Worm (Caenorhabditis elegans) whole organism, mixed stage, embryonic: ENCODE data around the gene lag-2.

Experiments used
- ceh-43 ChIP-seq: fragments of 200-800 bp; sonication (Bioruptor generic); optimal IDR thresholded peaks from 2 replicates; lab custom pipeline; 2018; ENCODE audit warnings: mild to moderate bottlenecking, missing genetic modification characterization, moderate library complexity, missing compliant biosample characterization
- elt-3 ChIP-seq: fragments of 150-350 bp; optimal IDR thresholded peaks from 2 replicates; lab custom pipeline; 2014; ENCODE audit warnings: missing biosample characterization, missing genetic modification characterization
- lin-32 ChIP-seq: fragments of 200-800 bp; sonication (Bioruptor generic); optimal IDR thresholded peaks from 2 replicates; lab custom pipeline; 2018; ENCODE audit warnings: mild to moderate bottlenecking, missing genetic modification characterization, missing compliant biosample characterization
- lsy-2 ChIP-seq: fragments of 150-350 bp; optimal IDR thresholded peaks from 2 replicates; lab custom pipeline; 2014; ENCODE audit warnings: missing biosample characterization, missing genetic modification characterization
- nhr-76 ChIP-seq: sonication (generic microtip); optimal IDR thresholded peaks from 2 replicates; lab custom pipeline; 2017; ENCODE audit warnings: missing biosample characterization, missing genetic modification characterization
- pha-4 ChIP-seq: fragments of 150-350 bp; optimal IDR thresholded peaks from 2 replicates; lab custom pipeline; 2018; ENCODE audit warnings: missing biosample characterization, missing genetic modification reagents, missing genetic modification characterization
- unc-39 ChIP-seq: fragments of 150-350 bp; optimal IDR thresholded peaks from 2 replicates; lab custom pipeline; 2014; ENCODE audit warnings: missing biosample characterization, missing genetic modification characterization

ce11 chrV:3204433-3204832 is 16.3 kb downstream of the lag-2 start:
- no peak for TF ChIP-seq nhr-76 (tag; lab: Kevin White, UChicago)
- no peak for TF ChIP-seq pha-4
- TF ChIP-seq unc-39 (tag; lab: Kevin White, UChicago) = no peak
- no peak for TF ChIP-seq ceh-43 (GFP tag; lab: Kevin White, UChicago)
- no peak for TF ChIP-seq elt-3 (tag; lab: Kevin White, UChicago)
- no peak for TF ChIP-seq lsy-2 (tag; lab: Kevin White, UChicago)
- TF ChIP-seq lin-32 = no peak
